Worm (Caenorhabditis elegans) whole organism, L4 larva: ENCODE measurements around the gene K03B4.1.
A peak's percentile ranks its signal among the peaks of the same experiment; 100 is the strongest.

Experiments
- D1046.2 ChIP-seq: fragments of 200-800 bp; sonication (Bioruptor generic); IDR thresholded peaks from 2 replicates; pipeline ENCODE4 v1.3.6; 2022; ENCODE audit warnings: missing genetic modification characterization, missing compliant biosample characterization
- F26F4.8 ChIP-seq: fragments of 200-800 bp; sonication (Bioruptor generic); conservative IDR thresholded peaks from 2 replicates; pipeline ENCODE4 v1.3.6; 2022; ENCODE audit warnings: missing genetic modification characterization, missing compliant biosample characterization
- T26A8.4 ChIP-seq: fragments of 200-800 bp; sonication (Bioruptor generic); IDR thresholded peaks from 2 replicates; pipeline ENCODE4 v1.3.6; 2022; ENCODE audit warnings: missing genetic modification characterization, missing compliant biosample characterization
- Y48G9A.11 ChIP-seq: fragments of 200-800 bp; sonication (Bioruptor generic); IDR thresholded peaks from 2 replicates; pipeline ENCODE4 v1.3.6; 2022; ENCODE audit warnings: missing genetic modification reagents, missing genetic modification characterization, missing compliant biosample characterization
- ZK337.2 ChIP-seq: fragments of 200-800 bp; sonication (Bioruptor generic); IDR thresholded peaks from 2 replicates; pipeline ENCODE4 v1.3.6; 2022; ENCODE audit warnings: missing genetic modification reagents, missing genetic modification characterization, missing compliant biosample characterization
- ZK546.5 ChIP-seq, 2 experiments: sonication (generic microtip); optimal IDR thresholded peaks; 2 replicates each; lab custom pipeline; 2017; ENCODE audit warnings: missing biosample characterization in 2 of 2, missing genetic modification characterization in 2 of 2
- aha-1 ChIP-seq: fragments of 150-350 bp; peaks from one replicate; lab custom pipeline; 2014; ENCODE audit warnings: missing biosample characterization, missing genetic modification characterization
- ama-1 ChIP-seq: fragments of 150-350 bp; optimal IDR thresholded peaks from 2 replicates; lab custom pipeline; 2014; ENCODE audit warnings: inconsistent platforms, mixed read lengths
- arid-1 ChIP-seq: fragments of 200-800 bp; sonication (Bioruptor generic); conservative IDR thresholded peaks from 2 replicates; pipeline ENCODE4 v1.3.6; 2022; ENCODE audit warnings: missing genetic modification reagents, missing genetic modification characterization, missing compliant biosample characterization
- ceh-20 ChIP-seq: fragments of 200-800 bp; sonication (Bioruptor generic); IDR thresholded peaks from 2 replicates; pipeline ENCODE4 v1.3.6; 2022; ENCODE audit warnings: missing genetic modification reagents, missing genetic modification characterization, missing compliant biosample characterization
- ceh-28 ChIP-seq: fragments of 150-350 bp; optimal IDR thresholded peaks from 2 replicates; lab custom pipeline; 2014; ENCODE audit warnings: missing biosample characterization, missing genetic modification reagents, missing genetic modification characterization
- ceh-44 ChIP-seq: fragments of 200-800 bp; sonication (Bioruptor generic); IDR thresholded peaks from 2 replicates; pipeline ENCODE4 v1.3.6; 2022; ENCODE audit warnings: missing genetic modification reagents, missing genetic modification characterization, missing compliant biosample characterization
- cey-2 ChIP-seq: sonication (generic microtip); optimal IDR thresholded peaks from 3 replicates; lab custom pipeline; 2017; ENCODE audit warnings: missing genetic modification characterization, mild to moderate bottlenecking, missing compliant biosample characterization, antibody characterized with exemption, borderline replicate concordance; ENCODE audit not compliant: insufficient read depth
- daf-12 ChIP-seq: fragments of 150-350 bp; optimal IDR thresholded peaks from 2 replicates; lab custom pipeline; 2014; ENCODE audit warnings: missing biosample characterization, missing genetic modification reagents, missing genetic modification characterization
- daf-16 ChIP-seq, 3 experiments: sonication (generic microtip); optimal IDR thresholded peaks; 2 replicates each; lab custom pipeline; 2016 to 2017; ENCODE audit warnings: missing genetic modification characterization in 3 of 3, missing genetic modification reagents in 3 of 3, mild to moderate bottlenecking in 2 of 3, missing compliant biosample characterization in 2 of 3, missing biosample characterization in 1 of 3, moderate library complexity in 1 of 3
- daf-8 ChIP-seq: fragments of 200-800 bp; sonication (Bioruptor generic); IDR thresholded peaks from 2 replicates; pipeline ENCODE4 v1.3.6; 2022; ENCODE audit warnings: missing genetic modification characterization, missing compliant biosample characterization
- dmd-6 ChIP-seq: fragments of 200-800 bp; sonication (Bioruptor generic); IDR thresholded peaks from 2 replicates; pipeline ENCODE4 v1.3.6; 2022; ENCODE audit warnings: missing genetic modification reagents, missing genetic modification characterization, missing compliant biosample characterization
- dmd-9 ChIP-seq: fragments of 200-800 bp; sonication (Bioruptor generic); IDR thresholded peaks from 2 replicates; pipeline ENCODE4 v1.3.6; 2022; ENCODE audit warnings: missing genetic modification reagents, missing genetic modification characterization, missing compliant biosample characterization
- dpl-1 ChIP-seq: fragments of 150-350 bp; optimal IDR thresholded peaks from 2 replicates; lab custom pipeline; 2014; ENCODE audit warnings: missing biosample characterization, missing genetic modification reagents, missing genetic modification characterization
- egl-43 ChIP-seq: fragments of 200-800 bp; sonication (Bioruptor generic); IDR thresholded peaks from 2 replicates; pipeline ENCODE4 v1.3.6; 2022; ENCODE audit warnings: missing genetic modification reagents, missing genetic modification characterization, missing compliant biosample characterization
- hlh-11 ChIP-seq: fragments of 200-800 bp; sonication (Bioruptor generic); optimal IDR thresholded peaks from 2 replicates; lab custom pipeline; 2018; ENCODE audit warnings: mild to moderate bottlenecking, missing genetic modification characterization, missing compliant biosample characterization
- hlh-30 ChIP-seq: sonication (generic microtip); optimal IDR thresholded peaks from 2 replicates; lab custom pipeline; 2017; ENCODE audit warnings: antibody characterized with exemption, mild to moderate bottlenecking, missing genetic modification characterization, missing compliant biosample characterization; ENCODE audit not compliant: insufficient read depth
- lim-7 ChIP-seq: fragments of 200-800 bp; sonication (Bioruptor generic); IDR thresholded peaks from 2 replicates; pipeline ENCODE4 v1.3.6; 2022; ENCODE audit warnings: missing genetic modification characterization, missing compliant biosample characterization
- lin-1 ChIP-seq: fragments of 200-800 bp; sonication (Bioruptor generic); IDR thresholded peaks from 2 replicates; pipeline ENCODE4 v1.3.6; 2022; ENCODE audit warnings: missing genetic modification reagents, missing genetic modification characterization, missing compliant biosample characterization
- lin-13 ChIP-seq: fragments of 150-350 bp; optimal IDR thresholded peaks from 2 replicates; lab custom pipeline; 2014; ENCODE audit warnings: missing biosample characterization, missing genetic modification reagents, missing genetic modification characterization
- lin-15B ChIP-seq: fragments of 150-350 bp; sonication (generic microtip); optimal IDR thresholded peaks from 3 replicates; lab custom pipeline; 2014; ENCODE audit warnings: missing biosample characterization, missing genetic modification characterization
- madf-5 ChIP-seq, 2 experiments: fragments of 200-800 bp; sonication (Bioruptor generic); IDR thresholded peaks; 2 replicates each; pipeline ENCODE4 v1.3.6; 2022; ENCODE audit warnings: missing compliant biosample characterization in 2 of 2, missing genetic modification characterization in 2 of 2
- madf-9 ChIP-seq: fragments of 200-800 bp; sonication (Bioruptor generic); conservative IDR thresholded peaks from 2 replicates; pipeline ENCODE4 v1.3.6; 2022; ENCODE audit warnings: missing genetic modification reagents, missing genetic modification characterization, missing compliant biosample characterization
- nhr-10 ChIP-seq: fragments of 150-350 bp; optimal IDR thresholded peaks from 2 replicates; lab custom pipeline; 2014; ENCODE audit warnings: missing biosample characterization, missing genetic modification characterization
- nhr-11 ChIP-seq: fragments of 150-350 bp; optimal IDR thresholded peaks from 2 replicates; lab custom pipeline; 2014; ENCODE audit warnings: missing biosample characterization, missing genetic modification characterization
- nhr-25 ChIP-seq: sonication (generic microtip); optimal IDR thresholded peaks from 2 replicates; lab custom pipeline; 2017; ENCODE audit warnings: missing genetic modification characterization, mild to moderate bottlenecking, missing compliant biosample characterization, antibody characterized with exemption, moderate library complexity, borderline replicate concordance; ENCODE audit not compliant: insufficient read depth
- nhr-41 ChIP-seq: fragments of 200-800 bp; sonication (Bioruptor generic); IDR thresholded peaks from 2 replicates; pipeline ENCODE4 v1.3.6; 2022; ENCODE audit warnings: missing genetic modification reagents, missing genetic modification characterization, missing compliant biosample characterization
- nhr-48 ChIP-seq: sonication (generic microtip); optimal IDR thresholded peaks from 2 replicates; lab custom pipeline; 2016; ENCODE audit warnings: mild to moderate bottlenecking, missing genetic modification characterization, missing compliant biosample characterization
- nhr-76 ChIP-seq: fragments of 150-350 bp; optimal IDR thresholded peaks from 2 replicates; lab custom pipeline; 2014; ENCODE audit warnings: missing biosample characterization, missing genetic modification characterization
- nhr-77 ChIP-seq: fragments of 150-350 bp; optimal IDR thresholded peaks from 2 replicates; lab custom pipeline; 2014; ENCODE audit warnings: missing biosample characterization, missing genetic modification characterization
- pha-4 ChIP-seq, 2 experiments: fragments of 150-350 bp in 1 of 2; fragments of 200-800 bp in 1 of 2; sonication (Bioruptor generic) in 1 of 2; IDR thresholded peaks in 1 of 2; optimal IDR thresholded peaks in 1 of 2; 2 replicates each; pipeline versions ENCODE4 v1.3.6 to Lab custom; 2014 to 2022; ENCODE audit warnings: missing genetic modification characterization in 2 of 2, missing genetic modification reagents in 2 of 2, missing biosample characterization in 1 of 2, missing compliant biosample characterization in 1 of 2
- php-3 ChIP-seq: fragments of 200-800 bp; sonication (Bioruptor generic); IDR thresholded peaks from 2 replicates; pipeline ENCODE4 v1.3.6; 2022; ENCODE audit warnings: missing genetic modification reagents, missing genetic modification characterization, missing compliant biosample characterization
- pqm-1 ChIP-seq: sonication (generic microtip); optimal IDR thresholded peaks from 2 replicates; lab custom pipeline; 2017; ENCODE audit warnings: missing biosample characterization, missing genetic modification characterization
- saeg-2 ChIP-seq: fragments of 200-800 bp; sonication (Bioruptor generic); IDR thresholded peaks from 2 replicates; pipeline ENCODE4 v1.3.6; 2022; ENCODE audit warnings: missing genetic modification reagents, missing genetic modification characterization, missing compliant biosample characterization
- set-16 ChIP-seq: fragments of 200-800 bp; sonication (Bioruptor generic); IDR thresholded peaks from 2 replicates; pipeline ENCODE4 v1.3.6; 2022; ENCODE audit warnings: missing genetic modification reagents, missing genetic modification characterization, missing compliant biosample characterization
- snpc-4 ChIP-seq: fragments of 150-350 bp; optimal IDR thresholded peaks from 2 replicates; lab custom pipeline; 2014; ENCODE audit warnings: missing biosample characterization, missing genetic modification characterization
- spr-3 ChIP-seq: fragments of 200-800 bp; sonication (Bioruptor generic); optimal IDR thresholded peaks from 2 replicates; lab custom pipeline; 2018; ENCODE audit warnings: mild to moderate bottlenecking, missing genetic modification characterization, missing compliant biosample characterization
- tag-97 ChIP-seq: fragments of 200-800 bp; sonication (Bioruptor generic); IDR thresholded peaks from 2 replicates; pipeline ENCODE4 v1.3.6; 2022; ENCODE audit warnings: missing genetic modification characterization, missing compliant biosample characterization
- tra-1 ChIP-seq: fragments of 200-800 bp; sonication (Bioruptor generic); IDR thresholded peaks from 2 replicates; pipeline ENCODE4 v1.3.6; 2022; ENCODE audit warnings: missing genetic modification reagents, missing genetic modification characterization, missing compliant biosample characterization
- unc-39 ChIP-seq: sonication (generic microtip); optimal IDR thresholded peaks from 2 replicates; lab custom pipeline; 2017; ENCODE audit warnings: missing biosample characterization, missing genetic modification characterization
- vab-7 ChIP-seq: fragments of 200-800 bp; sonication (Bioruptor generic); IDR thresholded peaks from 2 replicates; pipeline ENCODE4 v1.3.6; 2022; ENCODE audit warnings: missing genetic modification reagents, missing genetic modification characterization, missing compliant biosample characterization
- zip-11 ChIP-seq: fragments of 200-800 bp; sonication (Bioruptor generic); IDR thresholded peaks from 2 replicates; pipeline ENCODE4 v1.3.6; 2022; ENCODE audit warnings: missing genetic modification characterization, missing compliant biosample characterization
- zip-2 ChIP-seq: fragments of 150-350 bp; optimal IDR thresholded peaks from 2 replicates; lab custom pipeline; 2014; ENCODE audit warnings: missing biosample characterization, missing genetic modification characterization
- ztf-11 ChIP-seq: fragments of 150-350 bp; optimal IDR thresholded peaks from 2 replicates; lab custom pipeline; 2014; ENCODE audit warnings: missing biosample characterization, missing genetic modification characterization
- ztf-7 ChIP-seq: fragments of 150-350 bp; optimal IDR thresholded peaks from 2 replicates; lab custom pipeline; 2014; ENCODE audit warnings: missing biosample characterization, missing genetic modification characterization

K03B4.1 gene

ce11 chrV:4687944-4688505, 1.1 kb upstream of the K03B4.1 start, which contains the start of gene K03B4.2:
Gene K03B4.2 (plus strand): TSS chrV:4687994.
- TF ChIP-seq ztf-7 (tag; lab: Kevin White, UChicago), result no peak
- no peak for TF ChIP-seq madf-9 (GFP tag; lab: Robert Waterston, UW)
- peak; percentile 94 for TF ChIP-seq aha-1
- TF ChIP-seq dmd-9 (GFP tag; lab: Robert Waterston, UW), result no peak
- TF ChIP-seq ama-1 (lab: Kevin White, UChicago), result peak; percentile 5
- TF ChIP-seq saeg-2 (GFP tag; lab: Robert Waterston, UW), result no peak
- TF ChIP-seq nhr-48 (tag; lab: Kevin White, UChicago), result no peak
- peak; percentile 55 for TF ChIP-seq lim-7
- no peak for TF ChIP-seq ceh-20 (GFP tag; lab: Robert Waterston, UW)
- no peak for TF ChIP-seq daf-8
- no peak for TF ChIP-seq daf-16 (GFP tag; optimal IDR thresholded peaks at IDR 0.05; lab: Kevin White, UChicago)
- TF ChIP-seq daf-16 (tag; optimal IDR thresholded peaks at IDR 0.05; lab: Kevin White, UChicago), result peak; percentile 19
- no peak for TF ChIP-seq arid-1 (GFP tag; lab: Robert Waterston, UW)
- no peak for TF ChIP-seq ztf-11 (tag; lab: Kevin White, UChicago)
- TF ChIP-seq lin-13 (GFP tag; lab: Kevin White, UChicago), result no peak
- TF ChIP-seq spr-3 (GFP tag; lab: Kevin White, UChicago), result no peak
- TF ChIP-seq lin-15B (tag; lab: Kevin White, UChicago), result no peak
- TF ChIP-seq tag-97 (GFP tag; lab: Robert Waterston, UW), result no peak
- peak; percentile 86 for TF ChIP-seq set-16 (GFP tag; lab: Robert Waterston, UW)
- no peak for TF ChIP-seq ceh-44 (GFP tag; lab: Robert Waterston, UW)
- no peak for TF ChIP-seq tra-1
- TF ChIP-seq hlh-11, result no peak
- TF ChIP-seq ceh-28 (tag; lab: Kevin White, UChicago), result no peak
- no peak for TF ChIP-seq madf-5 (GFP tag; IDR thresholded peaks at IDR 0.05; lab: Robert Waterston, UW)
- no peak for TF ChIP-seq nhr-25 (tag; lab: Kevin White, UChicago)
- no peak for TF ChIP-seq dmd-6 (GFP tag; lab: Robert Waterston, UW)
- no peak for TF ChIP-seq vab-7 (GFP tag; lab: Robert Waterston, UW)
- TF ChIP-seq unc-39 (tag; lab: Kevin White, UChicago), result no peak
- no peak for TF ChIP-seq ZK337.2 (GFP tag; lab: Robert Waterston, UW)
- TF ChIP-seq lin-1, result no peak
- no peak for TF ChIP-seq pha-4 (GFP tag; IDR thresholded peaks at IDR 0.05; lab: Robert Waterston, UW)
- no peak for TF ChIP-seq pha-4 (tag; optimal IDR thresholded peaks at IDR 0.05; lab: Kevin White, UChicago)
- 0 out of 2 replicates have a peak, but pooled peaks have one; percentile 33 for TF ChIP-seq egl-43 (GFP tag; lab: Robert Waterston, UW)
- TF ChIP-seq nhr-41 (GFP tag; lab: Robert Waterston, UW), result no peak
- TF ChIP-seq nhr-11 (tag; lab: Kevin White, UChicago), result no peak
- no peak for TF ChIP-seq hlh-30 (tag; lab: Kevin White, UChicago)
- TF ChIP-seq snpc-4 (tag; lab: Kevin White, UChicago), result no peak
- TF ChIP-seq nhr-76 (tag; lab: Kevin White, UChicago), result no peak
- no peak for TF ChIP-seq dpl-1 (GFP tag; lab: Kevin White, UChicago)
- no peak for TF ChIP-seq php-3 (GFP tag; lab: Robert Waterston, UW)
- no peak for TF ChIP-seq cey-2 (tag; lab: Kevin White, UChicago)
- no peak for TF ChIP-seq daf-12
- TF ChIP-seq T26A8.4 (GFP tag; lab: Robert Waterston, UW), result 0 out of 2 replicates have a peak, but pooled peaks have one; percentile 21
- 0 out of 2 replicates have a peak, but pooled peaks have one; percentile 26 for TF ChIP-seq F26F4.8
- no peak for TF ChIP-seq zip-2 (tag; lab: Kevin White, UChicago)
- no peak for TF ChIP-seq zip-11 (GFP tag; lab: Robert Waterston, UW)
- 0 out of 2 replicates have a peak, but pooled peaks have one; percentile 48 for TF ChIP-seq D1046.2 (GFP tag; lab: Robert Waterston, UW)
- TF ChIP-seq ZK546.5 (tag; optimal IDR thresholded peaks at IDR 0.05; lab: Kevin White, UChicago), result no peak
- peak; percentile 66; the same call in 1 of the 2 replicates for TF ChIP-seq Y48G9A.11 (GFP tag; lab: Robert Waterston, UW)
- no peak for TF ChIP-seq nhr-77 (tag; lab: Kevin White, UChicago)
- no peak for TF ChIP-seq nhr-10 (tag; lab: Kevin White, UChicago)
- no peak for TF ChIP-seq pqm-1 (tag; lab: Kevin White, UChicago)
